Fruit fly (Drosophila melanogaster) Kc167 (cell line): ENCODE measurements around the gene wfs1.

Experiments
- h ChIP-seq: fragments of >200 bp; optimal IDR thresholded peaks from 3 replicates; lab custom pipeline; 2018; ENCODE audit warnings: missing external identifiers
- psq ChIP-seq: fragments of >200 bp; optimal IDR thresholded peaks from 2 replicates; lab custom pipeline; 2017; ENCODE audit warnings: missing external identifiers

DNA sequence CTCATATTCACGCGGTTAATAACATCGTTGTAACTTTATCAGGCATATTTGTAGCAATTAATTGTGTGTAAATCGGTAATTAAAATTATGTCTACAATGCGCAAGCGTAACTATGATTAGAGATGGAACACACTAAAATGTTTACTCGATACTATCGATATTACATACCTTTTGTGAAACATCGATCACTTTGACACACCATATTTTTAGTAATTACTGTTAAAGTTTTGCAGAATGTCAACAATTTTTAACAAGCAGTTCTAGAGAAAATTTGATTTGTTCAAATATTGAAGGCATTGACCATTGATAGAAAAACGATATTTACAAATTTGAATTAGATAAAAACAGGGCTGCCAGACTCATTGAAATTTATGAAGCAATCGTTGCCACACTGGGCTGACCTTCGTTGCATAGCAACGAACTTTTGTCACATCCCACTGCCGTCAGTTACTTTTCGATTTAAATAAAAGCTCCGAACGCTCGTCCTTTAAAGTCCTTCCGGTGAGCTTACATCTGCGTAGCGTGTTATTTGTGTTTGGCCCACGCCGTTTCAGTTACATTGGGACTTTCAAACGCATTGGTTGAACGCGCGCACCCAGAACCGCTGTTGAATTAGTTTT is 50.8 kb downstream of the wfs1 start, which contains the start of the genes loco and wake:
- no peak for TF ChIP-seq psq (lab: Kevin White, UChicago)
- TF ChIP-seq h (lab: Kevin White, UChicago): no peak
